Worm (Caenorhabditis elegans): ENCODE results near the gene skr-21.
A peak's percentile ranks its signal among the peaks of the same experiment; 100 is the strongest.

Gene skr-21

ce11 chrX:13210478-13210877 is 16.0 kb downstream of the skr-21 start (continued):
- TF ChIP-seq sem-4 (tag; optimal IDR thresholded peaks at IDR 0.05) (peak; percentile 44), snpc-4 (tag; optimal IDR thresholded peaks at IDR 0.05) (no peak), ZK546.5 (tag; optimal IDR thresholded peaks at IDR 0.05) (no peak), lin-39 (tag; optimal IDR thresholded peaks at IDR 0.05) (peak; percentile 31), R02D3.7 (tag; optimal IDR thresholded peaks at IDR 0.05) (no peak), ztf-1 (GFP tag; conservative IDR thresholded peaks at IDR 0.05) (no peak), ztf-4 (tag; optimal IDR thresholded peaks at IDR 0.05) (no peak), mdl-1 (tag; optimal IDR thresholded peaks at IDR 0.05) (peak in 1 of 2 experiments; percentile 45), mab-5 (tag; optimal IDR thresholded peaks at IDR 0.05) (no peak)

ce11 chrX:13209026-13209425 is 17.4 kb downstream of the skr-21 start:
- TF ChIP-seq mbf-1 (tag; optimal IDR thresholded peaks at IDR 0.05) (no peak), lsy-2 (tag; optimal IDR thresholded peaks at IDR 0.05) (peak in 1 of 2 experiments; percentile 5), unc-55 (GFP tag; optimal IDR thresholded peaks at IDR 0.05) (peak; percentile 19)

- TF ChIP-seq ztf-11 (tag; optimal IDR thresholded peaks at IDR 0.05) = no peak
- peak; percentile 18 for TF ChIP-seq C34F6.9 (tag; optimal IDR thresholded peaks at IDR 0.05)
- TF ChIP-seq alr-1 (tag; optimal IDR thresholded peaks at IDR 0.05) = no peak
- TF ChIP-seq Y55F3AM.14 (GFP tag; optimal IDR thresholded peaks at IDR 0.05) = peak; percentile 66
- TF ChIP-seq F13H6.1 (tag; optimal IDR thresholded peaks at IDR 0.05) = peak; percentile 12
- no peak for TF ChIP-seq elt-3 (tag; optimal IDR thresholded peaks at IDR 0.05)
- TF ChIP-seq crh-2 (tag; optimal IDR thresholded peaks at IDR 0.05) = no peak
- TF ChIP-seq nhr-129 (tag; optimal IDR thresholded peaks at IDR 0.05) = peak; percentile 14
- TF ChIP-seq lin-11 (tag; optimal IDR thresholded peaks at IDR 0.05) = no peak
- TF ChIP-seq peb-1 (tag; optimal IDR thresholded peaks at IDR 0.05) = no peak
- no peak for TF ChIP-seq R02D3.7 (tag; optimal IDR thresholded peaks at IDR 0.05)
- TF ChIP-seq nhr-23 (tag; optimal IDR thresholded peaks at IDR 0.05) = no peak
Observed at ce11 chrX:13206911-13207310, 19.6 kb downstream of the skr-21 start.

- TF ChIP-seq sma-9 (GFP tag; optimal IDR thresholded peaks at IDR 0.05) (no peak), sma-9 (tag; optimal IDR thresholded peaks at IDR 0.05) (no peak), zag-1 (tag; optimal IDR thresholded peaks at IDR 0.05) (peak; percentile 30), C34F6.9 (tag; optimal IDR thresholded peaks at IDR 0.05) (peak; percentile 2), mab-5 (tag; optimal IDR thresholded peaks at IDR 0.05) (no peak), ceh-16 (tag; optimal IDR thresholded peaks at IDR 0.05) (no peak)
Observed at ce11 chrX:13206011-13206410, 20.5 kb downstream of the skr-21 start.

ce11 chrX:13202312-13202711 is 24.2 kb downstream of the skr-21 start:
- no peak for TF ChIP-seq alr-1 (tag; optimal IDR thresholded peaks at IDR 0.05)
- no peak for TF ChIP-seq elt-1 (tag; optimal IDR thresholded peaks at IDR 0.05)
- TF ChIP-seq lin-39 (tag; optimal IDR thresholded peaks at IDR 0.05) = no peak
- TF ChIP-seq nhr-11 (tag; optimal IDR thresholded peaks at IDR 0.05) = no peak
- no peak for TF ChIP-seq Y55F3AM.14 (GFP tag; optimal IDR thresholded peaks at IDR 0.05)

ce11 chrX:13201401-13201800 is 25.1 kb downstream of the skr-21 start, which contains the start of gene unc-9:
Gene unc-9 (plus strand): TSS chrX:13201770.
- no peak for TF ChIP-seq ceh-82 (tag; optimal IDR thresholded peaks at IDR 0.05)
- no peak for TF ChIP-seq lin-11 (tag; optimal IDR thresholded peaks at IDR 0.05)
- no peak for TF ChIP-seq R02D3.7 (tag; optimal IDR thresholded peaks at IDR 0.05)
- no peak for TF ChIP-seq skn-1 (tag; optimal IDR thresholded peaks at IDR 0.05)
- TF ChIP-seq dmd-4 (tag; optimal IDR thresholded peaks at IDR 0.05) = no peak
- no peak for TF ChIP-seq snpc-4 (tag; optimal IDR thresholded peaks at IDR 0.05)
- TF ChIP-seq fos-1 (tag; optimal IDR thresholded peaks at IDR 0.05) = no peak
- no peak for TF ChIP-seq unc-62 (GFP tag; optimal IDR thresholded peaks at IDR 0.05)
- TF ChIP-seq mab-5 (tag; optimal IDR thresholded peaks at IDR 0.05) = no peak
- TF ChIP-seq blmp-1 (tag; optimal IDR thresholded peaks at IDR 0.05; ENCODE audit: insufficient read depth) = no peak
- TF ChIP-seq ceh-16 (tag; optimal IDR thresholded peaks at IDR 0.05) = no peak
- no peak for TF ChIP-seq C34F6.9 (tag; optimal IDR thresholded peaks at IDR 0.05)
- no peak for TF ChIP-seq lin-13 (GFP tag; optimal IDR thresholded peaks at IDR 0.05)
- no peak for TF ChIP-seq nhr-129 (tag; optimal IDR thresholded peaks at IDR 0.05)
- TF ChIP-seq crh-2 (tag; optimal IDR thresholded peaks at IDR 0.05) = no peak
- TF ChIP-seq nhr-23 (tag; optimal IDR thresholded peaks at IDR 0.05) = no peak
- TF ChIP-seq nhr-11 (tag; optimal IDR thresholded peaks at IDR 0.05) = no peak
- no peak for TF ChIP-seq ztf-4 (tag; optimal IDR thresholded peaks at IDR 0.05)
- TF ChIP-seq ZK546.5 (tag; optimal IDR thresholded peaks at IDR 0.05) = no peak
- TF ChIP-seq ama-1 (optimal IDR thresholded peaks at IDR 0.05) = no peak
